Fruit fly (Drosophila melanogaster): Measurements from ENCODE around the gene Gip.

dm6 chrX:10318416-10318961 lies 11.2 kb downstream of the Gip start:
- TF ChIP-seq pdm3 (GFP tag; optimal IDR thresholded peaks at IDR 0.05) (no peak), CG31627 (GFP tag; optimal IDR thresholded peaks at IDR 0.05) (no peak), Lpt (GFP tag; optimal IDR thresholded peaks at IDR 0.05) (no peak), acj6 (GFP tag; optimal IDR thresholded peaks at IDR 0.05) (no peak), CG6854 (GFP tag; optimal IDR thresholded peaks at IDR 0.05) (no peak), dsx (GFP tag; optimal IDR thresholded peaks at IDR 0.05; ENCODE audit: poor library complexity, severe bottlenecking) (no peak), Eip78C (GFP tag) (no peak), dac (GFP tag; optimal IDR thresholded peaks at IDR 0.05) (no peak), fd59A (GFP tag; optimal IDR thresholded peaks at IDR 0.05) (no peak), Sox102F (GFP tag; optimal IDR thresholded peaks at IDR 0.05) (no peak)

All from whole organism, prepupa.